Worm (Caenorhabditis elegans) whole organism, late embryonic: ENCODE data around the gene C26B2.8.

Experiments
- F13H6.1 ChIP-seq: sonication (generic microtip); optimal IDR thresholded peaks from 2 replicates; lab custom pipeline; 2016; ENCODE audit warnings: missing genetic modification characterization, missing compliant biosample characterization
- K09A11.1 ChIP-seq: sonication (generic microtip); optimal IDR thresholded peaks from 2 replicates; lab custom pipeline; 2017; ENCODE audit warnings: antibody characterized with exemption, mild to moderate bottlenecking, missing genetic modification characterization, missing compliant biosample characterization; ENCODE audit not compliant: insufficient read depth
- ceh-6 ChIP-seq: fragments of 200-800 bp; sonication (Bioruptor generic); optimal IDR thresholded peaks from 2 replicates; lab custom pipeline; 2018; ENCODE audit warnings: mild to moderate bottlenecking, missing genetic modification characterization, missing compliant biosample characterization
- fkh-10 ChIP-seq: fragments of 150-350 bp; optimal IDR thresholded peaks from 2 replicates; lab custom pipeline; 2014; ENCODE audit warnings: missing biosample characterization, missing genetic modification reagents, missing genetic modification characterization
- hlh-30 ChIP-seq: sonication (generic microtip); optimal IDR thresholded peaks from 2 replicates; lab custom pipeline; 2017; ENCODE audit warnings: antibody characterized with exemption, missing genetic modification characterization, missing compliant biosample characterization; ENCODE audit not compliant: insufficient read depth
- nfya-1 ChIP-seq: sonication (generic microtip); optimal IDR thresholded peaks from 2 replicates; lab custom pipeline; 2017; ENCODE audit warnings: missing genetic modification characterization, mild to moderate bottlenecking, missing compliant biosample characterization, antibody characterized with exemption, moderate library complexity
- nhr-11 ChIP-seq: fragments of 150-350 bp; optimal IDR thresholded peaks from 2 replicates; lab custom pipeline; 2014; ENCODE audit warnings: missing biosample characterization, missing genetic modification characterization
- odd-2 ChIP-seq: sonication (generic microtip); optimal IDR thresholded peaks from 2 replicates; lab custom pipeline; 2017; ENCODE audit warnings: antibody characterized with exemption, mild to moderate bottlenecking, missing genetic modification characterization, missing compliant biosample characterization
- pag-3 ChIP-seq: sonication (generic microtip); optimal IDR thresholded peaks from 2 replicates; lab custom pipeline; 2016; ENCODE audit warnings: missing compliant biosample characterization, missing genetic modification characterization, borderline replicate concordance
- pqm-1 ChIP-seq: sonication (generic microtip); optimal IDR thresholded peaks from 2 replicates; lab custom pipeline; 2016; ENCODE audit warnings: missing genetic modification characterization, missing compliant biosample characterization
- sox-4 ChIP-seq: sonication (generic microtip); optimal IDR thresholded peaks from 2 replicates; lab custom pipeline; 2017; ENCODE audit warnings: mild to moderate bottlenecking, missing genetic modification characterization, inconsistent platforms, missing compliant biosample characterization
- tbx-7 ChIP-seq: sonication (generic microtip); optimal IDR thresholded peaks from 2 replicates; lab custom pipeline; 2016; ENCODE audit warnings: missing genotype, missing genetic modification characterization, missing compliant biosample characterization

DNA sequence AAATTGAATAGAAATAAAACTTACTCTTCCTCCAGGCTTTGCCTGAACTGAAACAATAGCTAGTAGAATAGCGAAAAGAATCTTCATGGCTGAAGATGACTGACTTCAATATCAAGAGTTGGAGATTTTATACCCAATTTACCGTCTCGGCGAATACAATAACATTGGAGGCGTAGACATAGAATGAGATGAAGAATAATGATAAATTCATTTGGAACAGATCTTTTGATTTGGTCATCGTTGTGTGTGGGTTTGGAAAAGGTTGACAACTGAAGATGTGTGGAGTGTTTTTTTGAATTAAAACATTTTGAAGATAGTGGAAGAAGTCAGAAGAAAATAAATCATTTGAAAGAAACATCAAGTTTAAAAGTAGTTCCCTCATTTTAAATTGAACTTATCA, 37.7 kb upstream of the C26B2.8 start, which contains the start of gene F57H12.6:
- TF ChIP-seq pag-3 (tag; lab: Kevin White, UChicago) (no peak), hlh-30 (tag; lab: Kevin White, UChicago) (no peak), fkh-10 (GFP tag; lab: Kevin White, UChicago) (no peak), tbx-7 (no peak), sox-4 (tag; lab: Kevin White, UChicago) (no peak), odd-2 (tag; lab: Kevin White, UChicago) (no peak), nfya-1 (tag; lab: Kevin White, UChicago) (no peak), pqm-1 (no peak), ceh-6 (GFP tag; lab: Kevin White, UChicago) (no peak), K09A11.1 (tag; lab: Kevin White, UChicago) (no peak), F13H6.1 (tag; lab: Kevin White, UChicago) (no peak), nhr-11 (tag; lab: Kevin White, UChicago) (no peak)
